Worm (Caenorhabditis elegans): ENCODE data around the gene R160.14.
"Not testable (repeated sequence)": the region's sequence is repeated elsewhere in the genome, so short reads cannot be mapped to it uniquely, and the experiment has no call there.

DNA sequence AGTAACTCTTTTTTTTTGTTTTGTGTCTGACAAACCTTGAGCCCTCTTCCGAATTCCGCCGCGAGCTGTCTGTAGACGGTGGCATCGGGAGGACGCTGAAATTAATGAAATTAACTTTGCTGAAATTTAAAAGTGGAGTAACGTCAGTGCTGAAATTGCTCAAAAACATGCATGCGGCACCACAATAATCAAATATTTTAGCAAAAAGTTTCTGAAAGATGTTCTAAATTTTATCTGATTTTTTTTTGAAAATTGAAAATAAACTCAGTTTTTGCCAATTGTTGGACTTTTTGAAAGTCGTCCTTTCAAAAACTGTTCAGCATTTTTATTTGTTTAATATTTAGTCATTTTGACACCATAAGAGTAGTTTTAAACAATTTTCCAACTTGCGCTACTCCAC is 35.9 kb downstream of the R160.14 start, which contains the start of gene cst-2:
- not testable (repeated sequence) for TF ChIP-seq him-1, W03F9.2 (tag; optimal IDR thresholded peaks at IDR 0.05)
